Worm (Caenorhabditis elegans): ENCODE results near the gene C29E4.12.
A peak's percentile ranks its signal among the peaks of the same experiment; 100 is the strongest.

Gene C29E4.12

DNA sequence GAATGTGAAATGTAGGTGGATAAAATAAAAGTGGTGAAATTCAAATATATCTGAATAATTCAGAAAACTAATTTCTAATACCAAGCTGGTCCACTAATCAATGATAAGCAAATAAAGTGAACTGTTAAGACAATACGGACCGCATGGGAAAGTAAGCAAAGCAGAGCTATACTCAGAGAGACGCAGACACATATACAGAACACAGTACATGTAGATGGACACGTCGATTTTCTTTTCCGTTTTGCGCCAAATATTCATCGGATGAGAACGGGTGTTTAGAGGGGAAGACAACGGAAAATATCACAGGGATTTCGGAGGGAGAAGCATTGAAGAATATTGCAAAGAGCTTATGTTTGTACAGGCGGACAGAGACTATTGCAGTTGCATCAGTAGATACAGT lies 15.0 kb upstream of the C29E4.12 start:
- TF ChIP-seq pha-4 (tag; optimal IDR thresholded peaks at IDR 0.05) (peak; percentile 48), mml-1 (tag; optimal IDR thresholded peaks at IDR 0.05) (no peak), snpc-4 (tag; optimal IDR thresholded peaks at IDR 0.05) (peak; percentile 3)

DNA sequence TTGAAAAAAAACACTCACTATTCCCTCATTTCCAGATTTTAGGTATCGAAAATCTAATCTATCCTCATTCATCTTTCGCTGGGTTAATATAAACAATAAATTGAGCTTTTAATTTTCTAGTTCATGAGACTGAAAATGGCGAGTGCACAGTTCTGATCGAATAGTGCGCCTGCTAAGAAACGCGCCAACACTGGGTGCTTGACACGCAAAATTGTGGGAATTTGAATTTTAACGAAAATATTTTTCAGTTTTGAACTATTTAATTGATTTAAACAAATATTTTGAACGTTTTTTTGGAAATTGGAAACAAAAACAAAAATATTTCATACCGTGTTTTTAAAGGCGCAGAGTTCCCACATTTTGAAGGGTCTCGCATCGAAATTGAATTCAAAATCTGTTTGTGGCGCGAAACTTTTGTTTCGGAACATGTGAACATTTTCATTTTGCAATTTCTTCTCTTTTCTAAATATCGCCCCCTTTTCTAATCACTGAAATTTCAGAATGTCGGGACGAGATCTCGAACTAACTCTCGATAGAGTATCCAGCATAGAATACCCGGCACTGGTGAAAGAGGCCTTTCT lies 12.3 kb upstream of the C29E4.12 start, which contains the start of the genes C29E4.13 and npp-15:
Gene C29E4.13, minus strand, starts transcription at position 169 of the 581 bp plus-strand sequence.
Gene npp-15, plus strand, starts transcription at position 495 of the 581 bp plus-strand sequence.
- peak; percentile 61 for TF ChIP-seq lin-15B (tag; optimal IDR thresholded peaks at IDR 0.05)
- TF ChIP-seq hmg-11 (tag; optimal IDR thresholded peaks at IDR 0.05), result no peak
- TF ChIP-seq ceh-28 (tag; optimal IDR thresholded peaks at IDR 0.05), result no peak
- TF ChIP-seq nhr-67 (tag; optimal IDR thresholded peaks at IDR 0.05), result no peak
- TF ChIP-seq nhr-23 (tag; optimal IDR thresholded peaks at IDR 0.05), result peak; percentile 13
- TF ChIP-seq nhr-237 (tag; optimal IDR thresholded peaks at IDR 0.05), result no peak
- TF ChIP-seq mml-1 (tag; optimal IDR thresholded peaks at IDR 0.05), result no peak
- peak; percentile 19 for TF ChIP-seq elt-2 (tag; optimal IDR thresholded peaks at IDR 0.05)
- no peak for TF ChIP-seq ztf-4 (tag; optimal IDR thresholded peaks at IDR 0.05)
- no peak for TF ChIP-seq nhr-28 (tag; optimal IDR thresholded peaks at IDR 0.05)
- peak; percentile 71 for TF ChIP-seq pha-4 (tag; optimal IDR thresholded peaks at IDR 0.05)
- TF ChIP-seq snpc-4 (tag; optimal IDR thresholded peaks at IDR 0.05), result peak; percentile 10
- TF ChIP-seq nhr-25 (tag; optimal IDR thresholded peaks at IDR 0.05), result peak; percentile 8
- TF ChIP-seq nfya-1 (tag; optimal IDR thresholded peaks at IDR 0.05; ENCODE audit: insufficient read depth), result no peak

DNA sequence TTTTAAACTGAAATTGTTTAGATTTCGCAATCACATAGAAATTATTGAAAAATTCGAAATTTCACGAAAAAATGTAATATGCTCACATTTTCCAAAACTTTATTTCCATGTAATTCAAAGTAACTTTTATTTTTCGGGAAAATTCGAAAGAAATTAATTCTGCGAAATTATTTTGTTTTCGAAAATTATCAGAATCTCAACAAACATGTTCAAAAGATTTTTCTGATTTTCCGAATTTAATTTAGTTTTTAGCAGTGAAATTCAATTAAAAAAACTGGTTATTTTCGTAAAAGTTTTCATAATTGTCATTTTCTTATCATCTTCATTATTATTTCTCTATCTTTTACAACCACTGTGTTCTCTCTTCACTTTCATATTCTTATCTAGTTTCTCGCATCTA lies 7.7 kb upstream of the C29E4.12 start, which contains the start of gene ran-2:
Gene ran-2, plus strand, starts transcription at position 301 of the 400 bp plus-strand sequence.
- TF ChIP-seq nhr-28 (tag; optimal IDR thresholded peaks at IDR 0.05) (no peak), elt-2 (tag; optimal IDR thresholded peaks at IDR 0.05) (peak; percentile 39)

ce11 chrIII:7937548-7937947 lies 3.4 kb upstream of the C29E4.12 start, which contains the start of gene C29E4.10:
C29E4.10 (plus strand) TSS chrIII:7937848.
- TF ChIP-seq egl-27 (tag; optimal IDR thresholded peaks at IDR 0.05) (no peak), fos-1 (tag; optimal IDR thresholded peaks at IDR 0.05) (no peak), nfya-1 (tag; optimal IDR thresholded peaks at IDR 0.05; ENCODE audit: insufficient read depth) (no peak), daf-12 (tag; optimal IDR thresholded peaks at IDR 0.05) (no peak), pha-4 (tag; optimal IDR thresholded peaks at IDR 0.05) (no peak), skn-1 (tag; optimal IDR thresholded peaks at IDR 0.05) (no peak), ceh-82 (tag; optimal IDR thresholded peaks at IDR 0.05) (no peak), zag-1 (tag; optimal IDR thresholded peaks at IDR 0.05) (no peak)

ce11 chrIII:7941417-7941816 lies 466 bp downstream of the C29E4.12 start, which contains the start of gene kle-2:
kle-2 (plus strand) TSS chrIII:7941717.
- TF ChIP-seq ztf-4 (tag; optimal IDR thresholded peaks at IDR 0.05) (no peak), fos-1 (tag; optimal IDR thresholded peaks at IDR 0.05) (no peak), sea-2 (GFP tag; optimal IDR thresholded peaks at IDR 0.05) (no peak), ceh-82 (tag; optimal IDR thresholded peaks at IDR 0.05) (no peak), elt-1 (tag; optimal IDR thresholded peaks at IDR 0.05) (no peak), snpc-4 (tag; optimal IDR thresholded peaks at IDR 0.05) (no peak), fkh-2 (tag; optimal IDR thresholded peaks at IDR 0.05) (no peak), ztf-11 (tag; optimal IDR thresholded peaks at IDR 0.05) (no peak), pha-4 (tag; optimal IDR thresholded peaks at IDR 0.05) (no peak), nhr-237 (tag; optimal IDR thresholded peaks at IDR 0.05) (no peak), pqm-1 (tag; optimal IDR thresholded peaks at IDR 0.05) (no peak), fkh-10 (GFP tag; optimal IDR thresholded peaks at IDR 0.05) (no peak), eor-1 (tag; optimal IDR thresholded peaks at IDR 0.05) (no peak), unc-62 (GFP tag; optimal IDR thresholded peaks at IDR 0.05) (no peak), nhr-77 (tag; optimal IDR thresholded peaks at IDR 0.05) (no peak)

ce11 chrIII:7946968-7947491 lies 6.1 kb downstream of the C29E4.12 start, which contains the start of gene gsto-1:
gsto-1 (minus strand) TSS chrIII:7947018.
- TF ChIP-seq nhr-23 (tag; optimal IDR thresholded peaks at IDR 0.05) (no peak), nhr-77 (tag; optimal IDR thresholded peaks at IDR 0.05) (no peak), nhr-28 (tag; optimal IDR thresholded peaks at IDR 0.05) (no peak), lin-39 (tag; optimal IDR thresholded peaks at IDR 0.05) (no peak), elt-2 (tag; optimal IDR thresholded peaks at IDR 0.05) (peak; percentile 74), ceh-82 (tag; optimal IDR thresholded peaks at IDR 0.05) (no peak), fkh-10 (GFP tag; optimal IDR thresholded peaks at IDR 0.05) (no peak), pha-4 (tag; optimal IDR thresholded peaks at IDR 0.05) (peak; percentile 13), mdl-1 (tag; optimal IDR thresholded peaks at IDR 0.05) (no peak), skn-1 (tag; optimal IDR thresholded peaks at IDR 0.05) (no peak), nhr-76 (tag; optimal IDR thresholded peaks at IDR 0.05) (no peak), eor-1 (tag; optimal IDR thresholded peaks at IDR 0.05) (no peak), lin-15B (tag; optimal IDR thresholded peaks at IDR 0.05) (no peak), jun-1 (tag; optimal IDR thresholded peaks at IDR 0.05) (no peak), nhr-67 (tag; optimal IDR thresholded peaks at IDR 0.05) (no peak), nhr-12 (tag; optimal IDR thresholded peaks at IDR 0.05) (no peak), R02D3.7 (tag; optimal IDR thresholded peaks at IDR 0.05) (no peak), ztf-4 (tag; optimal IDR thresholded peaks at IDR 0.05) (no peak)
